Fruit fly (Drosophila melanogaster) whole organism, pupa: Measurements from ENCODE around the gene t-Grip91.

ENCODE experiments used
- CG10348 ChIP-seq: fragments of 200-800 bp; sonication (Bioruptor generic); IDR thresholded peaks from 2 replicates; pipeline ENCODE4 v1.3.6; 2022; ENCODE audit warnings: missing biosample characterization, missing genetic modification characterization
- CG12605 ChIP-seq: fragments of 200-800 bp; sonication (Bioruptor generic); IDR thresholded peaks from 2 replicates; pipeline ENCODE4 v1.3.6; 2022; ENCODE audit warnings: missing biosample characterization, missing genetic modification characterization
- CG13204 ChIP-seq: fragments of 200-800 bp; sonication (Bioruptor generic); optimal IDR thresholded peaks from 2 replicates; lab custom pipeline; 2018; ENCODE audit warnings: missing biosample characterization, mild to moderate bottlenecking, missing genetic modification characterization, moderate library complexity
- CG14655 ChIP-seq: fragments of 200-800 bp; sonication (Bioruptor generic); optimal IDR thresholded peaks from 3 replicates; lab custom pipeline; 2017; ENCODE audit warnings: mild to moderate bottlenecking, missing biosample characterization, missing genetic modification reagents, missing genetic modification characterization
- CG17806 ChIP-seq: fragments of 200-800 bp; sonication (Bioruptor generic); optimal IDR thresholded peaks from 2 replicates; lab custom pipeline; 2018; ENCODE audit warnings: missing biosample characterization, mild to moderate bottlenecking, missing genetic modification characterization, moderate library complexity
- CG32121 ChIP-seq: fragments of 200-800 bp; sonication (Bioruptor generic); IDR thresholded peaks from 2 replicates; pipeline ENCODE4 v1.3.6; 2022; ENCODE audit warnings: missing biosample characterization, missing genetic modification characterization
- CG34367 ChIP-seq: fragments of 200-800 bp; sonication (Bioruptor generic); optimal IDR thresholded peaks from 2 replicates; lab custom pipeline; 2018; ENCODE audit warnings: missing biosample characterization, mild to moderate bottlenecking, missing genetic modification characterization
- Ets98B ChIP-seq: fragments of 200-800 bp; sonication (Bioruptor generic); IDR thresholded peaks from 2 replicates; pipeline ENCODE4 v1.3.6; 2022; ENCODE audit warnings: missing biosample characterization, missing genetic modification characterization
- Pif1A ChIP-seq: fragments of 200-800 bp; sonication (Bioruptor generic); optimal IDR thresholded peaks from 3 replicates; lab custom pipeline; 2016; ENCODE audit warnings: missing biosample characterization, missing genetic modification characterization
- gl ChIP-seq: fragments of 200-800 bp; sonication (Bioruptor generic); optimal IDR thresholded peaks from 2 replicates; lab custom pipeline; 2018; ENCODE audit warnings: missing biosample characterization, mild to moderate bottlenecking, missing genetic modification characterization
- rn ChIP-seq: fragments of 200-800 bp; sonication (Bioruptor generic); IDR thresholded peaks from 2 replicates; pipeline ENCODE4 v1.3.6; 2022; ENCODE audit warnings: missing biosample characterization, missing genetic modification characterization

DNA sequence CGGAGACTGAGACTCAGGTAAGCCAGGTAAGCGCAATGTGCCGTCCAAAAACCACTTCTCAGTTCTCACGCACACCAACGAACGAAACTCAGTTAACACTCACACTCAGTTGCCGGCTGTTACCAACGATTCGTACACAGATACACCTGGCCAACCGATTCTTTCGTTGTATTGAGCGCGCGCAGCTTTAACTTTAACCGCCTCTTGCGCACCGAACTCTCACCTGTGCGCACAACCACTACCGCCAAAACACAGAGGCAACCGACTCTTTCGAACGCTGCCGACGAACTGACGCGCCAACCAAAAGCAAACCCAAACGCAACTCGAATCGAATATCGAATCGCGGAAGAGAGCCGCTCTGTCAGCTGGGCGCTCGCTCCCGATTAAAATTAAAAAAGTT is 21.4 kb upstream of the t-Grip91 start, which contains the start of gene Gli:
- TF ChIP-seq CG12605 (GFP tag; lab: Robert Waterston, UW) (peak; percentile 36; the same call in 1 of the 2 replicates), CG17806 (tag; lab: Kevin White, UChicago) (no peak), gl (tag; lab: Kevin White, UChicago) (peak; percentile 31), Pif1A (GFP tag; lab: Kevin White, UChicago) (no peak), CG13204 (no peak), CG14655 (GFP tag; lab: Kevin White, UChicago) (no peak), CG10348 (GFP tag; lab: Robert Waterston, UW) (no peak), rn (GFP tag; lab: Robert Waterston, UW) (no peak), CG34367 (no peak), Ets98B (GFP tag; lab: Robert Waterston, UW) (peak; percentile 69), CG32121 (GFP tag; lab: Robert Waterston, UW) (peak; percentile 34; the same call in 1 of the 2 replicates)
